Fruit fly (Drosophila melanogaster) whole organism, embryonic: ENCODE data around the gene Rpn10.

Experiments
- CG10209 ChIP-seq: fragments of 200-800 bp; sonication (Bioruptor generic); optimal IDR thresholded peaks from 3 replicates; lab custom pipeline; 2017; ENCODE audit warnings: missing biosample characterization, mild to moderate bottlenecking, missing genetic modification characterization, missing genetic modification reagents
- CG12219 ChIP-seq: fragments of 200-800 bp; sonication (Bioruptor generic); optimal IDR thresholded peaks from 3 replicates; lab custom pipeline; 2018; ENCODE audit warnings: missing biosample characterization, mild to moderate bottlenecking, missing genetic modification characterization
- CG1233 ChIP-seq: fragments of 200-800 bp; sonication (Bioruptor generic); optimal IDR thresholded peaks from 4 replicates; lab custom pipeline; 2018; ENCODE audit warnings: missing biosample characterization, mild to moderate bottlenecking, missing genetic modification characterization
- CG13624 ChIP-seq: fragments of 200-800 bp; sonication (Bioruptor generic); optimal IDR thresholded peaks from 2 replicates; lab custom pipeline; 2016; ENCODE audit warnings: missing biosample characterization, missing genetic modification characterization
- CG15269 ChIP-seq: fragments of 200-800 bp; sonication (Bioruptor generic); optimal IDR thresholded peaks from 2 replicates; lab custom pipeline; 2018; ENCODE audit warnings: missing biosample characterization, mild to moderate bottlenecking, missing genetic modification characterization, moderate library complexity
- CG16815 ChIP-seq: fragments of 200-800 bp; sonication (Bioruptor generic); optimal IDR thresholded peaks from 3 replicates; lab custom pipeline; 2017; ENCODE audit warnings: missing biosample characterization, mild to moderate bottlenecking, missing genetic modification characterization
- CG18764 ChIP-seq: fragments of 200-800 bp; sonication (Bioruptor generic); optimal IDR thresholded peaks from 3 replicates; lab custom pipeline; 2016; ENCODE audit warnings: missing biosample characterization, missing genetic modification characterization
- CG2116 ChIP-seq: fragments of 200-800 bp; sonication (Bioruptor generic); optimal IDR thresholded peaks from 3 replicates; lab custom pipeline; 2018; ENCODE audit warnings: missing biosample characterization, mild to moderate bottlenecking, missing genetic modification characterization
- CG2875 ChIP-seq: fragments of 200-800 bp; sonication (Bioruptor generic); optimal IDR thresholded peaks from 2 replicates; lab custom pipeline; 2017; ENCODE audit warnings: missing biosample characterization, mild to moderate bottlenecking, missing genetic modification characterization, missing genetic modification reagents
- CG31365 ChIP-seq: fragments of 200-800 bp; sonication (Bioruptor generic); optimal IDR thresholded peaks from 2 replicates; lab custom pipeline; 2018; ENCODE audit warnings: missing biosample characterization, mild to moderate bottlenecking, missing genetic modification characterization
- CG4730 ChIP-seq: fragments of 200-800 bp; sonication (Bioruptor generic); IDR thresholded peaks from 2 replicates; pipeline ENCODE4 v1.3.6; 2022; ENCODE audit warnings: missing biosample characterization, missing genetic modification characterization
- CG6689 ChIP-seq: fragments of 200-800 bp; sonication (Bioruptor generic); IDR thresholded peaks from 2 replicates; pipeline ENCODE4 v1.3.6; 2022; ENCODE audit warnings: missing biosample characterization, missing genetic modification characterization
- CG7372 ChIP-seq: fragments of 200-800 bp; sonication (Bioruptor generic); IDR thresholded peaks from 2 replicates; pipeline ENCODE4 v1.3.6; 2022; ENCODE audit warnings: missing biosample characterization, missing genetic modification characterization
- CG7987 ChIP-seq: fragments of 200-800 bp; sonication (Bioruptor generic); optimal IDR thresholded peaks from 2 replicates; lab custom pipeline; 2018; ENCODE audit warnings: missing biosample characterization, mild to moderate bottlenecking, missing genetic modification characterization, moderate library complexity
- CG9437 ChIP-seq: fragments of 200-800 bp; sonication (Bioruptor generic); optimal IDR thresholded peaks from 2 replicates; lab custom pipeline; 2018; ENCODE audit warnings: missing biosample characterization, mild to moderate bottlenecking, missing genetic modification characterization
- Camta ChIP-seq: fragments of 200-800 bp; sonication (Bioruptor generic); optimal IDR thresholded peaks from 2 replicates; lab custom pipeline; 2016; ENCODE audit warnings: missing biosample characterization, missing genetic modification characterization
- D19A ChIP-seq: fragments of 200-800 bp; optimal IDR thresholded peaks from 3 replicates; lab custom pipeline; 2019; ENCODE audit warnings: missing biosample characterization, mild to moderate bottlenecking, missing genetic modification characterization, moderate library complexity
- Dek ChIP-seq: fragments of 200-800 bp; sonication (Bioruptor generic); optimal IDR thresholded peaks from 3 replicates; lab custom pipeline; 2019; ENCODE audit warnings: missing biosample characterization, mild to moderate bottlenecking, missing genetic modification characterization, moderate library complexity
- Drgx ChIP-seq: fragments of 200-800 bp; sonication (Bioruptor generic); IDR thresholded peaks from 2 replicates; pipeline ENCODE4 v1.3.6; 2022; ENCODE audit warnings: missing biosample characterization, missing genetic modification characterization
- Ets65A ChIP-seq: fragments of 200-800 bp; sonication (Bioruptor generic); peaks from one replicate; lab custom pipeline; 2016; ENCODE audit warnings: missing biosample characterization, missing genetic modification characterization
- H2.0 ChIP-seq: fragments of 200-800 bp; sonication (Bioruptor generic); IDR thresholded peaks from 2 replicates; pipeline ENCODE4 v1.3.6; 2022; ENCODE audit warnings: missing biosample characterization, missing genetic modification characterization
- HLH54F ChIP-seq: fragments of 200-800 bp; sonication (Bioruptor generic); optimal IDR thresholded peaks from 3 replicates; lab custom pipeline; 2016; ENCODE audit warnings: missing biosample characterization, missing genetic modification characterization
- HmgZ ChIP-seq: fragments of 200-800 bp; sonication (Bioruptor generic); optimal IDR thresholded peaks from 2 replicates; lab custom pipeline; 2018; ENCODE audit warnings: missing biosample characterization, mild to moderate bottlenecking, missing genetic modification characterization
- Hsf ChIP-seq: fragments of 200-800 bp; sonication (Bioruptor generic); optimal IDR thresholded peaks from 3 replicates; lab custom pipeline; 2016; ENCODE audit warnings: missing biosample characterization, missing genetic modification characterization
- Lhr ChIP-seq: fragments of 200-800 bp; sonication (Bioruptor generic); optimal IDR thresholded peaks from 3 replicates; lab custom pipeline; 2017; ENCODE audit warnings: mild to moderate bottlenecking, missing biosample characterization, missing genetic modification reagents, missing genetic modification characterization
- Nf-YA ChIP-seq: fragments of 200-800 bp; sonication (Bioruptor generic); IDR thresholded peaks from 2 replicates; pipeline ENCODE4 v1.3.6; 2022; ENCODE audit warnings: missing biosample characterization, missing genetic modification characterization
- NfI ChIP-seq: fragments of 200-800 bp; sonication (Bioruptor generic); optimal IDR thresholded peaks from 3 replicates; lab custom pipeline; 2018; ENCODE audit warnings: missing biosample characterization, mild to moderate bottlenecking, missing genetic modification characterization, moderate library complexity
- Six4 ChIP-seq: fragments of 200-800 bp; sonication (Bioruptor generic); optimal IDR thresholded peaks from 2 replicates; lab custom pipeline; 2016; ENCODE audit warnings: missing biosample characterization, missing genetic modification characterization
- Sry-β ChIP-seq: fragments of 200-800 bp; sonication (Bioruptor generic); optimal IDR thresholded peaks from 2 replicates; lab custom pipeline; 2018; ENCODE audit warnings: missing biosample characterization, mild to moderate bottlenecking, missing genetic modification characterization, moderate library complexity
- Stat92E ChIP-seq, 3 experiments: fragments of >200 bp in 2 of 3; fragments of 200-800 bp in 1 of 3; sonication (Bioruptor generic) in 1 of 3; optimal IDR thresholded peaks; 2 replicates each; lab custom pipeline; 2017 to 2019; ENCODE audit warnings: missing biosample characterization in 3 of 3, missing genetic modification characterization in 3 of 3, mild to moderate bottlenecking in 1 of 3, moderate library complexity in 1 of 3
- Taf1 ChIP-seq: fragments of 200-800 bp; sonication (Bioruptor generic); IDR thresholded peaks from 2 replicates; pipeline ENCODE4 v1.3.6; 2022; ENCODE audit warnings: missing biosample characterization, missing genetic modification characterization
- Tbp ChIP-seq: fragments of >200 bp; optimal IDR thresholded peaks from 2 replicates; lab custom pipeline; 2018; ENCODE audit warnings: missing biosample characterization, missing genetic modification characterization
- al ChIP-seq: fragments of 200-800 bp; sonication (Bioruptor generic); IDR thresholded peaks from 2 replicates; pipeline ENCODE4 v1.3.6; 2022; ENCODE audit warnings: missing biosample characterization, missing genetic modification characterization
- bab2 ChIP-seq: fragments of 200-800 bp; sonication (Bioruptor generic); optimal IDR thresholded peaks from 2 replicates; lab custom pipeline; 2016; ENCODE audit warnings: missing biosample characterization, missing genetic modification characterization
- cas ChIP-seq: fragments of 200-800 bp; sonication (Bioruptor generic); IDR thresholded peaks from 2 replicates; pipeline ENCODE4 v1.3.6; 2022; ENCODE audit warnings: missing biosample characterization, missing genetic modification characterization
- chif ChIP-seq, 2 experiments: fragments of 200-800 bp; sonication (Bioruptor generic); optimal IDR thresholded peaks; 3 replicates each; lab custom pipeline; 2016; ENCODE audit warnings: missing biosample characterization in 2 of 2, missing genetic modification characterization in 2 of 2
- da ChIP-seq: fragments of 200-800 bp; sonication (Bioruptor generic); optimal IDR thresholded peaks from 2 replicates; lab custom pipeline; 2016; ENCODE audit warnings: missing biosample characterization, missing genetic modification characterization
- disco-r ChIP-seq: fragments of 200-800 bp; sonication (Bioruptor generic); optimal IDR thresholded peaks from 2 replicates; lab custom pipeline; 2016; ENCODE audit warnings: missing biosample characterization, missing genetic modification characterization
- dpn ChIP-seq, 2 experiments: fragments of 200-800 bp; sonication (Bioruptor generic); optimal IDR thresholded peaks; 3 replicates each; lab custom pipeline; 2016; ENCODE audit warnings: missing biosample characterization in 2 of 2, missing genetic modification characterization in 2 of 2
- dysf ChIP-seq: fragments of 200-800 bp; sonication (Bioruptor generic); IDR thresholded peaks from 3 replicates; pipeline ENCODE4 v1.3.6; 2022; ENCODE audit warnings: missing biosample characterization, missing genetic modification characterization
- ftz-f1 ChIP-seq: fragments of 200-800 bp; sonication (Bioruptor generic); optimal IDR thresholded peaks from 2 replicates; lab custom pipeline; 2016; ENCODE audit warnings: missing biosample characterization, missing genetic modification characterization
- lab ChIP-seq: fragments of 200-800 bp; sonication (Bioruptor generic); optimal IDR thresholded peaks from 3 replicates; lab custom pipeline; 2017; ENCODE audit warnings: missing biosample characterization, missing genetic modification characterization, mild to moderate bottlenecking, moderate library complexity, missing genetic modification reagents
- mld ChIP-seq: fragments of 200-800 bp; sonication (Bioruptor generic); IDR thresholded peaks from 3 replicates; pipeline ENCODE4 v1.3.6; 2022; ENCODE audit warnings: missing biosample characterization, missing genetic modification characterization; ENCODE audit not compliant: partially characterized antibody
- nmo ChIP-seq: fragments of 200-800 bp; sonication (Bioruptor generic); optimal IDR thresholded peaks from 2 replicates; lab custom pipeline; 2018; ENCODE audit warnings: missing biosample characterization, mild to moderate bottlenecking, missing genetic modification characterization, moderate library complexity
- row ChIP-seq: fragments of 200-800 bp; sonication (Bioruptor generic); IDR thresholded peaks from 3 replicates; pipeline ENCODE4 v1.3.6; 2022; ENCODE audit warnings: missing biosample characterization, missing genetic modification characterization
- sim ChIP-seq: fragments of 200-800 bp; sonication (Bioruptor generic); IDR thresholded peaks from 2 replicates; pipeline ENCODE4 v1.3.6; 2022; ENCODE audit warnings: missing biosample characterization, missing genetic modification characterization
- sr ChIP-seq: fragments of 200-800 bp; sonication (Bioruptor generic); IDR thresholded peaks from 3 replicates; pipeline ENCODE4 v1.3.6; 2022; ENCODE audit warnings: missing biosample characterization, missing genetic modification characterization
- tap ChIP-seq: fragments of 200-800 bp; optimal IDR thresholded peaks from 3 replicates; lab custom pipeline; 2019; ENCODE audit warnings: missing biosample characterization, mild to moderate bottlenecking, missing genetic modification characterization, moderate library complexity
- tio ChIP-seq: fragments of 200-800 bp; sonication (Bioruptor generic); optimal IDR thresholded peaks from 2 replicates; lab custom pipeline; 2017; ENCODE audit warnings: missing biosample characterization, missing genetic modification characterization, inconsistent platforms
- tna ChIP-seq: fragments of 200-800 bp; sonication (Bioruptor generic); IDR thresholded peaks from 2 replicates; pipeline ENCODE4 v1.3.6; 2022; ENCODE audit warnings: missing biosample characterization, missing genetic modification characterization; ENCODE audit not compliant: partially characterized antibody

Rpn10 gene

dm6 chr3L:21507354-21507928, 29.4 kb upstream of the Rpn10 start, which contains the start of the genes Glg1 and M6 (continued):
- TF ChIP-seq Drgx (GFP tag; lab: Robert Waterston, UW) (no peak), Sry-β (GFP tag; lab: Kevin White, UChicago) (peak; percentile 74), al (GFP tag; lab: Robert Waterston, UW) (peak; percentile 46; the same call in 1 of the 2 replicates), bab2 (GFP tag; lab: Kevin White, UChicago) (peak; percentile 66), CG2875 (GFP tag; lab: Kevin White, UChicago) (no peak), Hsf (peak; percentile 73), HLH54F (GFP tag; lab: Kevin White, UChicago) (peak; percentile 76), tna (GFP tag; lab: Robert Waterston, UW) (peak; percentile 94), tap (tag; lab: Kevin White, UChicago) (peak; percentile 18), CG31365 (tag; lab: Kevin White, UChicago) (no peak), da (GFP tag; lab: Kevin White, UChicago) (peak; percentile 15), disco-r (GFP tag; lab: Kevin White, UChicago) (no peak), tio (no peak), CG1233 (GFP tag; lab: Kevin White, UChicago) (peak; percentile 44), Camta (GFP tag; lab: Kevin White, UChicago) (peak; percentile 34), Six4 (GFP tag; lab: Kevin White, UChicago) (peak; percentile 35), CG2116 (peak; percentile 80), Dek (tag; lab: Kevin White, UChicago) (peak; percentile 53), Nf-YA (GFP tag; lab: Robert Waterston, UW) (no peak), sr (GFP tag; lab: Robert Waterston, UW) (no peak), cas (no peak), CG4730 (no peak), chif (GFP tag; optimal IDR thresholded peaks at IDR 0.05; lab: Kevin White, UChicago) (peak; percentile 4 to 54), CG18764 (GFP tag; lab: Kevin White, UChicago) (peak; percentile 34), nmo (GFP tag; lab: Kevin White, UChicago) (peak; percentile 82), NfI (GFP tag; lab: Kevin White, UChicago) (peak; percentile 69), lab (GFP tag; lab: Kevin White, UChicago) (peak; percentile 70), sim (GFP tag; lab: Robert Waterston, UW) (no peak), mld (peak; percentile 92), ftz-f1 (GFP tag; lab: Kevin White, UChicago) (peak; percentile 12), CG7372 (GFP tag; lab: Robert Waterston, UW) (peak; percentile 54; the same call in 1 of the 2 replicates), dysf (GFP tag; lab: Robert Waterston, UW) (peak; percentile 55; the same call in 2 of the 3 replicates), Taf1 (0 out of 2 replicates have a peak, but pooled peaks have one; percentile 28), Tbp (GFP tag; lab: Kevin White, UChicago) (no peak), dpn (GFP tag; optimal IDR thresholded peaks at IDR 0.05; lab: Kevin White, UChicago) (peak; percentile 65 to 74), CG15269 (tag; lab: Kevin White, UChicago) (peak; percentile 74), CG12219 (GFP tag; lab: Kevin White, UChicago) (peak; percentile 31), CG7987 (GFP tag; lab: Kevin White, UChicago) (no peak), CG16815 (peak; percentile 43), Lhr (GFP tag; lab: Kevin White, UChicago) (peak; percentile 49), HmgZ (peak; percentile 72), CG6689 (GFP tag; lab: Robert Waterston, UW) (peak; percentile 49; the same call in 1 of the 2 replicates), row (peak; percentile 96), H2.0 (GFP tag; lab: Robert Waterston, UW) (peak; percentile 46), CG9437 (GFP tag; lab: Kevin White, UChicago) (peak; percentile 38), CG10209 (GFP tag; lab: Kevin White, UChicago) (peak; percentile 55), Ets65A (GFP tag; lab: Kevin White, UChicago) (peak; percentile 94), CG13624 (GFP tag; lab: Kevin White, UChicago) (peak; percentile 44), Stat92E (GFP tag; optimal IDR thresholded peaks at IDR 0.05; lab: Kevin White, UChicago) (peak in 1 of 3 experiments; percentile 53), D19A (tag; lab: Kevin White, UChicago) (peak; percentile 51)
